Fruit fly (Drosophila melanogaster) whole organism: ENCODE results near the gene Gr93d.

Experiments used
- EcR ChIP-seq, 2 experiments: fragments of >200 bp; optimal IDR thresholded peaks; 2 replicates each; lab custom pipeline; 2017; ENCODE audit warnings: missing biosample characterization in 2 of 2, missing genetic modification characterization in 2 of 2, missing genetic modification reagents in 2 of 2
- psq ChIP-seq: fragments of >200 bp; optimal IDR thresholded peaks from 2 replicates; lab custom pipeline; 2017

- no peak for TF ChIP-seq psq (lab: Kevin White, UChicago)
- no peak for TF ChIP-seq EcR (GFP tag; optimal IDR thresholded peaks at IDR 0.05; lab: Kevin White, UChicago)
Measured at dm6 chr3R:21867819-21868218, 21.4 kb upstream of the Gr93d start, which contains the start of the genes CG6569 and Cby.
